Fruit fly (Drosophila melanogaster): ENCODE measurements around the gene CG11381.

Gene CG11381

DNA sequence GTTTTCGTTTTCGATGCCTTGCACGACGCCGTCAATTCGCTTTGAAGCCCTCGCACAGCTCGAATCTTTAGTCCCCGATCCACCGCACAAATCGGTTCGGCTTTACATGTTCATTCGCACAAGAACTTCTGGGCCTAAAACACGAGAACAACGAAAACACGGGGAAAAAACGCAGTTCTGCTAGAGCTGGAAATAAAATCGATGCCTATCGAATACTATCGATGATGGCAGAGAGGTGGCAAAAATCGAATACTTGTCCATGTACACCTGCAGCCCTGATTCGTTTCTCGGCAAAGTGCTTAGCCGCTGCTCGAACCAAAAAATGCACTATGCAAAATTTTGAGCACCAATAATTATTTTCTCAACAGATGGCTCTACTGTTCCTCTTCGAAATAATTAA, 32.9 kb downstream of the CG11381 start, which contains the start of gene CG3638 (continued):
- TF ChIP-seq gt (GFP tag; IDR thresholded peaks at IDR 0.05) (no peak), CG12299 (tag; optimal IDR thresholded peaks at IDR 0.05) (peak; percentile 0), CG5953 (GFP tag; IDR thresholded peaks at IDR 0.05) (no peak), hbn (GFP tag; IDR thresholded peaks at IDR 0.05; ENCODE audit: partially characterized antibody) (peak; percentile 76), Xbp1 (GFP tag; optimal IDR thresholded peaks at IDR 0.05) (peak; percentile 40), Mes4 (GFP tag; optimal IDR thresholded peaks at IDR 0.05) (no peak), CG3163 (GFP tag; optimal IDR thresholded peaks at IDR 0.05) (peak; percentile 37), kay (GFP tag; optimal IDR thresholded peaks at IDR 0.05) (no peak), usp (GFP tag; optimal IDR thresholded peaks at IDR 0.05) (no peak), cg (GFP tag; optimal IDR thresholded peaks at IDR 0.05) (peak; percentile 73), CG5245 (GFP tag; optimal IDR thresholded peaks at IDR 0.05) (no peak), D (optimal IDR thresholded peaks at IDR 0.05) (no peak), D (GFP tag; optimal IDR thresholded peaks at IDR 0.05) (no peak), Fer2 (tag; optimal IDR thresholded peaks at IDR 0.05) (no peak), CG13894 (tag; optimal IDR thresholded peaks at IDR 0.05) (peak; percentile 98), NfI (GFP tag; optimal IDR thresholded peaks at IDR 0.05) (peak; percentile 16), CG8290 (GFP tag; optimal IDR thresholded peaks at IDR 0.05) (peak; percentile 99), CG8290 (tag; optimal IDR thresholded peaks at IDR 0.05) (peak in 1 of 2 experiments; percentile 91), CG9215 (GFP tag; IDR thresholded peaks at IDR 0.05) (no peak), bab2 (GFP tag; optimal IDR thresholded peaks at IDR 0.05) (peak; percentile 6), YL-1 (GFP tag; optimal IDR thresholded peaks at IDR 0.05) (peak; percentile 37), Hey (tag; optimal IDR thresholded peaks at IDR 0.05) (no peak), CG12769 (tag; optimal IDR thresholded peaks at IDR 0.05) (peak; percentile 54), CG18476 (GFP tag; optimal IDR thresholded peaks at IDR 0.05) (no peak), knrl (GFP tag; IDR thresholded peaks at IDR 0.05; ENCODE audit: partially characterized antibody) (peak; percentile 76), CG8388 (GFP tag; optimal IDR thresholded peaks at IDR 0.05) (no peak), Six4 (GFP tag; optimal IDR thresholded peaks at IDR 0.05) (no peak), klu (GFP tag; IDR thresholded peaks at IDR 0.05) (no peak), CG8478 (optimal IDR thresholded peaks at IDR 0.05) (no peak), Ets97D (GFP tag; optimal IDR thresholded peaks at IDR 0.05) (peak; percentile 84), maf-S (GFP tag; optimal IDR thresholded peaks at IDR 0.05) (peak; percentile 26), chif (GFP tag; optimal IDR thresholded peaks at IDR 0.05) (peak in 1 of 2 experiments; percentile 21), CG7839 (tag; optimal IDR thresholded peaks at IDR 0.05) (peak; percentile 12), CG32532 (GFP tag; IDR thresholded peaks at IDR 0.05) (peak; percentile 58; the same call in 1 of the 2 replicates), trem (tag; optimal IDR thresholded peaks at IDR 0.05) (peak; percentile 49), pzg (GFP tag; optimal IDR thresholded peaks at IDR 0.05) (peak; percentile 96), CG31441 (GFP tag; IDR thresholded peaks at IDR 0.05) (no peak), Sox102F (GFP tag; optimal IDR thresholded peaks at IDR 0.05) (no peak), CG13624 (GFP tag; optimal IDR thresholded peaks at IDR 0.05) (peak; percentile 68), CG7987 (GFP tag; optimal IDR thresholded peaks at IDR 0.05) (peak; percentile 46), chinmo (GFP tag; IDR thresholded peaks at IDR 0.05; ENCODE audit: partially characterized antibody) (peak; percentile 86; the same call in 3 of the 4 replicates), CG17359 (tag; optimal IDR thresholded peaks at IDR 0.05) (no peak), Rx (GFP tag; IDR thresholded peaks at IDR 0.05) (no peak), sisA (GFP tag; IDR thresholded peaks at IDR 0.05) (no peak), HHEX (GFP tag; optimal IDR thresholded peaks at IDR 0.05) (no peak), BEAF-32 (GFP tag; optimal IDR thresholded peaks at IDR 0.05) (peak; percentile 89), CG7928 (GFP tag; optimal IDR thresholded peaks at IDR 0.05) (peak; percentile 96), Scr (GFP tag; IDR thresholded peaks at IDR 0.05; ENCODE audit: partially characterized antibody) (peak; percentile 67), Bgb (GFP tag; IDR thresholded peaks at IDR 0.05; ENCODE audit: partially characterized antibody) (peak; percentile 85), CoRest (tag; optimal IDR thresholded peaks at IDR 0.05) (no peak), ERR (GFP tag; optimal IDR thresholded peaks at IDR 0.05) (peak; percentile 20), CG6854 (GFP tag; optimal IDR thresholded peaks at IDR 0.05) (no peak)
